Worm (Caenorhabditis elegans): ENCODE results near the gene F28A10.7.

The F28A10.7 gene

ce11 chrII:872993-873787, 27.7 kb upstream of the F28A10.7 start, which contains the start of gene alg-2 (continued):
- TF ChIP-seq lin-35 (GFP tag; optimal IDR thresholded peaks at IDR 0.05) (peak; percentile 62 to 68), isw-1 (GFP tag; IDR thresholded peaks at IDR 0.05) (no peak), vab-15 (tag; optimal IDR thresholded peaks at IDR 0.05) (no peak), efl-1 (optimal IDR thresholded peaks at IDR 0.05) (peak; percentile 56), efl-1 (GFP tag; optimal IDR thresholded peaks at IDR 0.05 in 1 of 2) (peak; percentile 67 to 95), dsc-1 (tag; optimal IDR thresholded peaks at IDR 0.05) (peak; percentile 15), elt-2 (tag; optimal IDR thresholded peaks at IDR 0.05) (no peak), irx-1 (tag; optimal IDR thresholded peaks at IDR 0.05) (no peak), lin-39 (tag; optimal IDR thresholded peaks at IDR 0.05) (no peak), skn-1 (tag; optimal IDR thresholded peaks at IDR 0.05) (peak; percentile 42), pqm-1 (tag; optimal IDR thresholded peaks at IDR 0.05) (no peak), snpc-4 (tag; optimal IDR thresholded peaks at IDR 0.05) (peak; percentile 40), hlh-17 (GFP tag; optimal IDR thresholded peaks at IDR 0.05; ENCODE audit: borderline replicate concordance) (no peak), rnt-1 (tag; optimal IDR thresholded peaks at IDR 0.05) (peak; percentile 60), pax-3 (tag; optimal IDR thresholded peaks at IDR 0.05) (no peak), nhr-11 (tag; optimal IDR thresholded peaks at IDR 0.05) (no peak), jun-1 (tag; optimal IDR thresholded peaks at IDR 0.05) (no peak), tlp-1 (tag; optimal IDR thresholded peaks at IDR 0.05) (no peak), aha-1 (tag; optimal IDR thresholded peaks at IDR 0.05) (no peak), fkh-8 (tag; optimal IDR thresholded peaks at IDR 0.05) (peak; percentile 22), nhr-85 (tag) (peak; percentile 63), nhr-20 (tag; optimal IDR thresholded peaks at IDR 0.05) (peak; percentile 26), ama-1 (optimal IDR thresholded peaks at IDR 0.05) (no peak), pag-3 (tag; optimal IDR thresholded peaks at IDR 0.05; ENCODE audit: borderline replicate concordance, insufficient read depth) (no peak), egl-13 (tag; optimal IDR thresholded peaks at IDR 0.05) (no peak), mep-1 (tag; optimal IDR thresholded peaks at IDR 0.05) (peak; percentile 75), ceh-82 (tag; optimal IDR thresholded peaks at IDR 0.05) (peak in 2 of 3 experiments; percentile 6 to 71), unc-98 (GFP tag; IDR thresholded peaks at IDR 0.05) (no peak), snu-23 (GFP tag; optimal IDR thresholded peaks at IDR 0.05) (peak; percentile 43), fkh-10 (GFP tag; optimal IDR thresholded peaks at IDR 0.05) (no peak), C16A3.4 (tag; optimal IDR thresholded peaks at IDR 0.05) (peak; percentile 51), hpl-2 (GFP tag; optimal IDR thresholded peaks at IDR 0.05) (no peak), nhr-76 (tag; optimal IDR thresholded peaks at IDR 0.05) (no peak), Y116A8C.19 (tag; optimal IDR thresholded peaks at IDR 0.05; ENCODE audit: borderline replicate concordance) (no peak), mab-9 (GFP tag; IDR thresholded peaks at IDR 0.05) (no peak), nhr-47 (tag; optimal IDR thresholded peaks at IDR 0.05) (peak; percentile 55), ceh-88 (GFP tag; IDR thresholded peaks at IDR 0.05) (no peak), ces-1 (GFP tag; optimal IDR thresholded peaks at IDR 0.05) (no peak), mdl-1 (tag; optimal IDR thresholded peaks at IDR 0.05) (no peak), lin-14 (GFP tag; optimal IDR thresholded peaks at IDR 0.05) (peak; percentile 86), ceh-8 (GFP tag; optimal IDR thresholded peaks at IDR 0.05) (no peak), ets-5 (GFP tag; IDR thresholded peaks at IDR 0.05) (no peak), C34B4.2 (tag; optimal IDR thresholded peaks at IDR 0.05) (no peak), mef-2 (tag; optimal IDR thresholded peaks at IDR 0.05) (no peak), lin-13 (GFP tag; optimal IDR thresholded peaks at IDR 0.05) (peak; percentile 26), aly-2 (tag; optimal IDR thresholded peaks at IDR 0.05) (no peak), grh-1 (GFP tag; IDR thresholded peaks at IDR 0.05) (0 out of 2 replicates have a peak, but pooled peaks have one; percentile 13), C04F5.9 (tag; optimal IDR thresholded peaks at IDR 0.05) (no peak), unc-86 (tag; optimal IDR thresholded peaks at IDR 0.05) (no peak), zip-4 (GFP tag; optimal IDR thresholded peaks at IDR 0.05) (no peak), F16B12.6 (tag; optimal IDR thresholded peaks at IDR 0.05) (peak; percentile 47), efl-3 (GFP tag; optimal IDR thresholded peaks at IDR 0.05) (no peak)
